Worm (Caenorhabditis elegans) whole organism, young adult: ENCODE data around the gene ndg-4.

ENCODE experiments used
- F10E7.11 ChIP-seq: sonication (generic microtip); optimal IDR thresholded peaks from 2 replicates; lab custom pipeline; 2017; ENCODE audit warnings: mild to moderate bottlenecking, missing genetic modification characterization, moderate library complexity, missing compliant biosample characterization
- F39B2.1 ChIP-seq: fragments of 200-800 bp; sonication (Bioruptor generic); IDR thresholded peaks from 2 replicates; pipeline ENCODE4 v1.3.6; 2022; ENCODE audit warnings: missing genetic modification reagents, missing genetic modification characterization, missing compliant biosample characterization
- F57C9.4 ChIP-seq: sonication (generic microtip); optimal IDR thresholded peaks from 2 replicates; lab custom pipeline; 2017; ENCODE audit warnings: mild to moderate bottlenecking, missing genetic modification characterization, missing compliant biosample characterization
- K11D2.4 ChIP-seq: fragments of 200-800 bp; sonication (Bioruptor generic); IDR thresholded peaks from 2 replicates; pipeline ENCODE4 v1.3.6; 2022; ENCODE audit warnings: missing genetic modification reagents, missing genetic modification characterization, missing compliant biosample characterization
- K12H6.12 ChIP-seq: fragments of 200-800 bp; sonication (Bioruptor generic); optimal IDR thresholded peaks from 2 replicates; lab custom pipeline; 2018; ENCODE audit warnings: mild to moderate bottlenecking, missing genetic modification characterization, missing compliant biosample characterization
- T07F8.4 ChIP-seq: sonication (generic microtip); optimal IDR thresholded peaks from 2 replicates; lab custom pipeline; 2016; ENCODE audit warnings: mild to moderate bottlenecking, missing genetic modification characterization, moderate library complexity, missing compliant biosample characterization
- T26A5.8 ChIP-seq: sonication (generic microtip); optimal IDR thresholded peaks from 2 replicates; lab custom pipeline; 2016; ENCODE audit warnings: missing genetic modification characterization, missing compliant biosample characterization
- Y67H2A.10 ChIP-seq: fragments of 200-800 bp; sonication (Bioruptor generic); conservative IDR thresholded peaks from 2 replicates; pipeline ENCODE4 v1.3.6; 2022; ENCODE audit warnings: missing genetic modification reagents, missing genetic modification characterization, missing compliant biosample characterization
- Y79H2A.3 ChIP-seq: fragments of 200-800 bp; sonication (Bioruptor generic); conservative IDR thresholded peaks from 2 replicates; pipeline ENCODE4 v1.3.6; 2022; ENCODE audit warnings: missing genetic modification reagents, missing genetic modification characterization, missing compliant biosample characterization
- Y95B8A.8 ChIP-seq: fragments of 200-800 bp; sonication (Bioruptor generic); IDR thresholded peaks from 2 replicates; pipeline ENCODE4 v1.3.6; 2022; ENCODE audit warnings: missing genetic modification reagents, missing genetic modification characterization, missing compliant biosample characterization
- ZK185.1 ChIP-seq: sonication (generic microtip); optimal IDR thresholded peaks from 2 replicates; lab custom pipeline; 2016; ENCODE audit warnings: mild to moderate bottlenecking, missing genetic modification characterization, missing compliant biosample characterization; ENCODE audit not compliant: poor library complexity, severe bottlenecking
- aptf-2 ChIP-seq: fragments of 200-800 bp; sonication (Bioruptor generic); conservative IDR thresholded peaks from 2 replicates; pipeline ENCODE4 v1.3.6; 2022; ENCODE audit warnings: missing genetic modification reagents, missing genetic modification characterization, missing compliant biosample characterization
- atf-7 ChIP-seq: sonication (generic microtip); optimal IDR thresholded peaks from 2 replicates; lab custom pipeline; 2017; ENCODE audit warnings: mild to moderate bottlenecking, missing genetic modification characterization, missing compliant biosample characterization
- ccch-3 ChIP-seq: fragments of 200-800 bp; sonication (Bioruptor generic); optimal IDR thresholded peaks from 2 replicates; lab custom pipeline; 2018; ENCODE audit warnings: mild to moderate bottlenecking, missing genetic modification characterization, missing compliant biosample characterization
- cebp-1 ChIP-seq, 2 experiments: fragments of 200-800 bp in 1 of 2; sonication (Bioruptor generic) in 1 of 2; sonication (generic microtip) in 1 of 2; IDR thresholded peaks in 1 of 2; optimal IDR thresholded peaks in 1 of 2; 2 replicates each; pipeline versions ENCODE4 v1.3.6 to Lab custom; 2017 to 2022; ENCODE audit warnings: missing compliant biosample characterization in 2 of 2, missing genetic modification characterization in 2 of 2, mild to moderate bottlenecking in 1 of 2, missing genetic modification reagents in 1 of 2, moderate library complexity in 1 of 2
- ceh-91 ChIP-seq: fragments of 200-800 bp; sonication (Bioruptor generic); IDR thresholded peaks from 2 replicates; pipeline ENCODE4 v1.3.6; 2022; ENCODE audit warnings: missing genetic modification reagents, missing genetic modification characterization, missing compliant biosample characterization
- egl-18 ChIP-seq: fragments of 200-800 bp; sonication (Bioruptor generic); IDR thresholded peaks from 2 replicates; pipeline ENCODE4 v1.3.6; 2022; ENCODE audit warnings: missing genetic modification reagents, missing genetic modification characterization, missing compliant biosample characterization
- ets-4 ChIP-seq: fragments of 200-800 bp; sonication (Bioruptor generic); optimal IDR thresholded peaks from 2 replicates; lab custom pipeline; 2018; ENCODE audit warnings: mild to moderate bottlenecking, missing genetic modification characterization, missing compliant biosample characterization
- him-1 ChIP-seq: sonication (generic microtip); optimal IDR thresholded peaks from 2 replicates; lab custom pipeline; 2016; ENCODE audit warnings: missing genotype, missing genetic modification reagents, missing genetic modification characterization, missing compliant biosample characterization
- hmg-1.2 ChIP-seq: fragments of 200-800 bp; sonication (Bioruptor generic); IDR thresholded peaks from 2 replicates; pipeline ENCODE4 v1.3.6; 2022; ENCODE audit warnings: missing genetic modification reagents, missing genetic modification characterization, missing compliant biosample characterization
- lag-1 ChIP-seq: fragments of 200-800 bp; sonication (Bioruptor generic); IDR thresholded peaks from 2 replicates; pipeline ENCODE4 v1.3.6; 2022; ENCODE audit warnings: missing genetic modification reagents, missing genetic modification characterization, missing compliant biosample characterization
- lin-26 ChIP-seq: fragments of 200-800 bp; sonication (Bioruptor generic); IDR thresholded peaks from 2 replicates; pipeline ENCODE4 v1.3.6; 2022; ENCODE audit warnings: missing genetic modification reagents, missing genetic modification characterization, missing compliant biosample characterization
- lir-1 ChIP-seq: fragments of 200-800 bp; sonication (Bioruptor generic); conservative IDR thresholded peaks from 2 replicates; pipeline ENCODE4 v1.3.6; 2022; ENCODE audit warnings: missing genetic modification reagents, missing genetic modification characterization, missing compliant biosample characterization
- lsl-1 ChIP-seq: fragments of 200-800 bp; sonication (Bioruptor generic); optimal IDR thresholded peaks from 2 replicates; lab custom pipeline; 2018; ENCODE audit warnings: mild to moderate bottlenecking, missing genetic modification characterization, moderate library complexity, missing compliant biosample characterization
- madf-6 ChIP-seq: fragments of 200-800 bp; sonication (Bioruptor generic); IDR thresholded peaks from 2 replicates; pipeline ENCODE4 v1.3.6; 2022; ENCODE audit warnings: missing genetic modification reagents, missing genetic modification characterization, missing compliant biosample characterization
- nfya-1 ChIP-seq: sonication (generic microtip); optimal IDR thresholded peaks from 2 replicates; lab custom pipeline; 2017; ENCODE audit warnings: antibody characterized with exemption, missing compliant biosample characterization, missing genetic modification characterization, borderline replicate concordance; ENCODE audit not compliant: insufficient read depth
- nhr-179 ChIP-seq: sonication (generic microtip); optimal IDR thresholded peaks from 2 replicates; lab custom pipeline; 2016; ENCODE audit warnings: mild to moderate bottlenecking, missing genetic modification characterization, missing compliant biosample characterization
- nhr-80 ChIP-seq: sonication (generic microtip); optimal IDR thresholded peaks from 2 replicates; lab custom pipeline; 2016; ENCODE audit warnings: missing genetic modification characterization, missing compliant biosample characterization
- rpc-1 ChIP-seq, 2 experiments: fragments of 150-350 bp in 1 of 2; sonication (generic microtip) in 1 of 2; optimal IDR thresholded peaks; 2 replicates each; lab custom pipeline; 2014 to 2018; ENCODE audit warnings: missing biosample characterization in 1 of 2, missing genetic modification characterization in 1 of 2, missing genetic modification reagents in 1 of 2, missing genotype in 1 of 2
- snpc-1.1 ChIP-seq: sonication (generic microtip); optimal IDR thresholded peaks from 2 replicates; lab custom pipeline; 2017; ENCODE audit warnings: missing genetic modification characterization, mild to moderate bottlenecking, missing compliant biosample characterization, antibody characterized with exemption, moderate library complexity, missing genotype, missing genetic modification reagents; ENCODE audit not compliant: insufficient read depth
- snpc-4 ChIP-seq, 5 experiments: fragments of 150-350 bp in 1 of 5; sonication (generic microtip) in 4 of 5; optimal IDR thresholded peaks; 2 replicates each; lab custom pipeline; 2014 to 2018; ENCODE audit warnings: missing genetic modification characterization in 5 of 5, missing biosample characterization in 3 of 5, antibody characterized with exemption in 2 of 5, mild to moderate bottlenecking in 2 of 5, missing compliant biosample characterization in 2 of 5, missing genotype in 2 of 5, moderate library complexity in 2 of 5, missing genetic modification reagents in 1 of 5
- tbx-9 ChIP-seq: sonication (generic microtip); optimal IDR thresholded peaks from 2 replicates; lab custom pipeline; 2016; ENCODE audit warnings: borderline replicate concordance, missing genetic modification characterization, inconsistent platforms, missing compliant biosample characterization
- zfh-2 ChIP-seq: fragments of 200-800 bp; sonication (Bioruptor generic); conservative IDR thresholded peaks from 2 replicates; pipeline ENCODE4 v1.3.6; 2022; ENCODE audit warnings: missing genetic modification reagents, missing genetic modification characterization, missing compliant biosample characterization
- ztf-26 ChIP-seq: sonication (generic microtip); optimal IDR thresholded peaks from 2 replicates; lab custom pipeline; 2017; ENCODE audit warnings: missing genetic modification characterization, missing compliant biosample characterization
- ztf-28 ChIP-seq: fragments of 200-800 bp; sonication (Bioruptor generic); IDR thresholded peaks from 2 replicates; pipeline ENCODE4 v1.3.6; 2022; ENCODE audit warnings: missing genetic modification reagents, missing genetic modification characterization, missing compliant biosample characterization
- ztf-6 ChIP-seq: fragments of 200-800 bp; sonication (Bioruptor generic); IDR thresholded peaks from 2 replicates; pipeline ENCODE4 v1.3.6; 2022; ENCODE audit warnings: missing genetic modification reagents, missing genetic modification characterization, missing compliant biosample characterization

ndg-4 gene

DNA sequence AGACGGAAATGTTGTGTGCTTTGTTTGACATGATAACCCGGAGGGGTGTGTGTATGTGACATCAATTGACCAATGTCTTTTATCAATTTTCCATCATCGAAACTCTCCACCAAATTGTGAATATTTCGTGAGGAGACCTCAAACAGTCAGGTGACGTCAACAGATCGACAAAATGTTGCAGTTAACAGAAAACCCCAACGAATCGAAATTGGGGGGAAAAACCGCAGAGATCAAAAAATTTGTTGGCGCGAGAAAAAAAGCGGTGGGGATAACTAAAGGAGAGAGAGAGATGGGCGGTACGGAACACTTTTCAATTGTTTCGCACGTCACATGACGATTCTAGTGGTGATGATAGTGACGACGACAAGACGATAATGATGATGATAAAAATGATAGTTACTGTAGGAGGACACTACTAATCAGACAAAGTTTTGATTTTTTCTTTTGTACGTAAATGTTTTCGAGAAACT is 27.4 kb upstream of the ndg-4 start (continued):
- TF ChIP-seq cebp-1 (GFP tag; IDR thresholded peaks at IDR 0.05; lab: Robert Waterston, UW) (no peak), cebp-1 (tag; optimal IDR thresholded peaks at IDR 0.05; lab: Kevin White, UChicago) (peak; percentile 51)
- TF ChIP-seq, all 124 proteins: peak for 22

DNA sequence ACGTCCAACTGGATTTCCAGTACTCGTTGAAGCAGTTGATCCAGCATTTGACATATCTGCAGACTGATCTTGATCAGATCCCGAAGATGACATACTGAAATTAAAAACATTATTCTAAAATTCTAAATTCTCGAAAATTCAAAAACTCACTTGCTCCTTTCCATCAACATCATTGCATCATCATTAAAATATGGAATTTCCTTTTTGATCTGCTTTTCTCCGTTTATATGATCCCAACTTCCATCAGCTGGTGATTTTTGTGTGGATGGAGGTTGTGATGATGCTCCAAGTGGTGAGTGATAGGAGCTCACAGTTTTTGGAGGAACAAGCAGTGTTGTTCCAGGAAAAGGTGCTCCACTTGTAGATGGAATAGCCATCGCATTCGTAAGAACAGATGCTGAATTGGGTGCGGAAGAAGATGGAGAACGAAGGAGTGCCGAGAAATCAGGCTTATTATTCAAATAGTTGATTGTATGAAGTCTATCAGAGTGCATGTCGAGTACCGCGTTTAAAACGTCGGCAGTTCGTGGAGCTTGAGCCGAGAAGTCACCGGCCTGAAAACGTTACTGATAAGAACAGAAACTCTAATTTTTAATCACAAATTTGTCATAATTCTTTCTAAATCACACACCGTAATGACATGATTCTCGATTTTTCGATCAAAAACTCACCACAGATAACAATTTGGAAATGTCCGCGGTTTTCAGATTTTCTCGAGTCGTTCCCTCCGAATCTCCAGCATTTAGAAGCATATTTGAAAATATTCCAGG is 26.0 kb upstream of the ndg-4 start:
- TF ChIP-seq tbx-9 (tag; lab: Kevin White, UChicago): no peak
- no peak for TF ChIP-seq F10E7.11 (tag; lab: Kevin White, UChicago)
- TF ChIP-seq T26A5.8: no peak
- no peak for TF ChIP-seq K11D2.4
- no peak for TF ChIP-seq snpc-4 (GFP tag; optimal IDR thresholded peaks at IDR 0.05; lab: Kevin White, UChicago)
- TF ChIP-seq snpc-4 (tag; optimal IDR thresholded peaks at IDR 0.05; lab: Kevin White, UChicago): peak in 1 of 4 experiments; percentile 13
- no peak for TF ChIP-seq F39B2.1 (GFP tag; lab: Robert Waterston, UW)
- TF ChIP-seq lag-1 (GFP tag; lab: Robert Waterston, UW): no peak
- TF ChIP-seq T07F8.4 (tag; lab: Kevin White, UChicago): no peak
- no peak for TF ChIP-seq nhr-179 (tag; lab: Kevin White, UChicago)
- peak; percentile 71 for TF ChIP-seq atf-7 (tag; lab: Kevin White, UChicago)
- TF ChIP-seq nfya-1 (tag; lab: Kevin White, UChicago): no peak
- no peak for TF ChIP-seq F57C9.4
- no peak for TF ChIP-seq zfh-2 (GFP tag; lab: Robert Waterston, UW)
- no peak for TF ChIP-seq Y79H2A.3
- no peak for TF ChIP-seq rpc-1 (optimal IDR thresholded peaks at IDR 0.05; lab: Kevin White, UChicago)
- no peak for TF ChIP-seq rpc-1 (tag; optimal IDR thresholded peaks at IDR 0.05; lab: Kevin White, UChicago)
- TF ChIP-seq aptf-2 (GFP tag; lab: Robert Waterston, UW): no peak
- TF ChIP-seq ztf-26: no peak
- no peak for TF ChIP-seq snpc-1.1 (tag; lab: Kevin White, UChicago)
- peak; percentile 72 for TF ChIP-seq nhr-80 (tag; lab: Kevin White, UChicago)
- no peak for TF ChIP-seq K12H6.12 (tag; lab: Kevin White, UChicago)
- TF ChIP-seq ceh-91 (GFP tag; lab: Robert Waterston, UW): no peak
- no peak for TF ChIP-seq ztf-28 (GFP tag; lab: Robert Waterston, UW)
- TF ChIP-seq lir-1: no peak
- TF ChIP-seq lsl-1 (GFP tag; lab: Kevin White, UChicago): no peak
- TF ChIP-seq him-1 (tag; lab: Kevin White, UChicago): no peak
- no peak for TF ChIP-seq madf-6 (GFP tag; lab: Robert Waterston, UW)
- no peak for TF ChIP-seq ets-4
- TF ChIP-seq ztf-6 (GFP tag; lab: Robert Waterston, UW): no peak
- peak; percentile 37 for TF ChIP-seq ZK185.1 (tag; lab: Kevin White, UChicago)
- TF ChIP-seq Y95B8A.8 (GFP tag; lab: Robert Waterston, UW): no peak
- TF ChIP-seq Y67H2A.10: no peak
- no peak for TF ChIP-seq ccch-3 (GFP tag; lab: Kevin White, UChicago)
- TF ChIP-seq lin-26 (GFP tag; lab: Robert Waterston, UW): no peak
- TF ChIP-seq egl-18 (GFP tag; lab: Robert Waterston, UW): no peak
- TF ChIP-seq hmg-1.2 (GFP tag; lab: Robert Waterston, UW): 0 out of 2 replicates have a peak, but pooled peaks have one; percentile 8
